Fruit fly (Drosophila melanogaster): Measurements from ENCODE around the gene beg.

DNA sequence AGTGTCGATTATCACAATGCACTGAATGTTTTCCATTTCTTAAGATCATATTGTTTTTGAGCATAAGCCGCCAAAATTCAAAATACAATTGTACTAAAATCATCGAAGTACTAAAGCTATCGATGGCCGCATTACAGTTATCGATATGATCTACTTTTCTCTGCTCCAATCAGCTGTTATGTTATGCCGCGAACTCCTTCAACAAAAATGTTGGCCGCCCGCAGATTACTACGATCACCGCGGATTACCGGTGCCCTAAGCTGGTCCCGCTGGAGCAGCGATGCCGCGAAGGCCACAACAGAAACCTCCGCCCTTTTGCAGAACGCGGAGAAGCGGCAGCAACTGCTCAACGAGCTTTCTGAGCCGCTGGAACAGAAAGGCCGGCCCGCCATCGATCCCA is at the start of gene beg:
- TF ChIP-seq CG12605 (GFP tag; IDR thresholded peaks at IDR 0.05) (no peak), Ets98B (GFP tag; IDR thresholded peaks at IDR 0.05) (no peak), CG9948 (tag; optimal IDR thresholded peaks at IDR 0.05) (no peak)

Measured in whole organism, pupa.